Worm (Caenorhabditis elegans) whole organism, L1 larva: ENCODE measurements around the gene ZC513.14.

Experiments used
- ceh-63 ChIP-seq: fragments of 200-800 bp; sonication (Bioruptor generic); optimal IDR thresholded peaks from 2 replicates; lab custom pipeline; 2018; ENCODE audit warnings: mild to moderate bottlenecking, missing genetic modification characterization, missing compliant biosample characterization
- elt-2 ChIP-seq: sonication (generic microtip); optimal IDR thresholded peaks from 2 replicates; lab custom pipeline; 2016; ENCODE audit warnings: missing genetic modification characterization, mild to moderate bottlenecking, inconsistent platforms, missing compliant biosample characterization, missing genetic modification reagents
- elt-3 ChIP-seq, 6 experiments: fragments of 150-350 bp in 1 of 6; sonication (generic microtip); optimal IDR thresholded peaks; 2 replicates each; lab custom pipeline; 2017 to 2018; ENCODE audit warnings: missing biosample characterization in 6 of 6, missing genetic modification characterization in 6 of 6, inconsistent platforms in 1 of 6
- fkh-10 ChIP-seq: sonication (generic microtip); optimal IDR thresholded peaks from 2 replicates; lab custom pipeline; 2017; ENCODE audit warnings: missing biosample characterization, missing genetic modification reagents, missing genetic modification characterization
- mdl-1 ChIP-seq, 2 experiments: fragments of 150-350 bp; optimal IDR thresholded peaks; 2 replicates each; lab custom pipeline; 2014 to 2017; ENCODE audit warnings: missing biosample characterization in 2 of 2, missing genetic modification characterization in 2 of 2, inconsistent platforms in 1 of 2
- mef-2 ChIP-seq: fragments of 150-350 bp; optimal IDR thresholded peaks from 2 replicates; lab custom pipeline; 2014; ENCODE audit warnings: missing biosample characterization, missing genetic modification characterization
- nhr-19 ChIP-seq: fragments of 200-800 bp; sonication (Bioruptor generic); conservative IDR thresholded peaks from 2 replicates; pipeline ENCODE4 v1.3.6; 2022; ENCODE audit warnings: missing genetic modification characterization, missing compliant biosample characterization
- nhr-237 ChIP-seq: fragments of 150-350 bp; optimal IDR thresholded peaks from 2 replicates; lab custom pipeline; 2014; ENCODE audit warnings: missing biosample characterization, missing genetic modification characterization
- nhr-77 ChIP-seq: fragments of 150-350 bp; optimal IDR thresholded peaks from 2 replicates; lab custom pipeline; 2014; ENCODE audit warnings: missing biosample characterization, missing genetic modification characterization
- xbp-1 ChIP-seq: sonication (generic microtip); optimal IDR thresholded peaks from 2 replicates; lab custom pipeline; 2016; ENCODE audit warnings: missing genetic modification characterization, missing compliant biosample characterization

ce11 chrV:8028825-8029489 lies 6.9 kb downstream of the ZC513.14 start, which contains the start of gene oma-2:
- no peak for TF ChIP-seq elt-3 (tag; optimal IDR thresholded peaks at IDR 0.05; lab: Kevin White, UChicago)
- TF ChIP-seq elt-2 = no peak
- no peak for TF ChIP-seq ceh-63 (GFP tag; lab: Kevin White, UChicago)
- no peak for TF ChIP-seq mef-2 (tag; lab: Kevin White, UChicago)
- TF ChIP-seq xbp-1 (tag; lab: Kevin White, UChicago) = no peak
- TF ChIP-seq mdl-1 (tag; optimal IDR thresholded peaks at IDR 0.05; lab: Kevin White, UChicago) = no peak
- TF ChIP-seq nhr-77 (tag; lab: Kevin White, UChicago) = no peak
- TF ChIP-seq nhr-237 (tag; lab: Kevin White, UChicago) = no peak
- TF ChIP-seq fkh-10 (GFP tag; lab: Kevin White, UChicago) = no peak
- TF ChIP-seq nhr-19 = no peak
